Worm (Caenorhabditis elegans) whole organism, L4/young adult: ENCODE results near the gene clec-169.

ENCODE experiments used
- W03F9.2 ChIP-seq: fragments of 150-350 bp; optimal IDR thresholded peaks from 2 replicates; lab custom pipeline; 2014; ENCODE audit warnings: missing biosample characterization, missing genetic modification characterization
- dao-5 ChIP-seq: sonication (generic microtip); optimal IDR thresholded peaks from 2 replicates; lab custom pipeline; 2016; ENCODE audit warnings: missing genotype, missing genetic modification characterization, moderate library complexity, missing compliant biosample characterization
- him-1 ChIP-seq: sonication (generic microtip); optimal IDR thresholded peaks from 2 replicates; lab custom pipeline; 2016; ENCODE audit warnings: missing genotype, missing genetic modification reagents, missing genetic modification characterization, missing compliant biosample characterization

DNA sequence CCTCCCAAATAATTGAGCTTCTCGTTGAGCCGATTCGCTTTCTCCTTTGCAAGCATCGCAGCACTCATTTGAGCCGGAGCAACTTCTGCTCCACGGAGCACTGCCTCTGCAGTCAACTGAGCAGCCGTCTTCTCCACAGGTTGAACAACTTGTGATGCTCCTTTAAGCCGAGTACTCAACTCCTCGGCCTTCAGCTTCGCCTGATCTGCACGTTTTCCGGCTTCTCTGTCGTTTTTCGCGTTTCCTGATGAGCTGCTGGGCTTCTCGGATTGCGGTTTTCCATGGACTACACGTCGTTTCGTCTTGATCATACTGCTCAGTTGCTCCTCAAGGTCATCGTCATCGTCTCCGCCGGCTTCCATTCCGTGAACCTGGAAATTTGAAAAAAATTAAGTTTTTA is 37.9 kb downstream of the clec-169 start:
- TF ChIP-seq W03F9.2 (tag; lab: Kevin White, UChicago) (no peak), dao-5 (no peak), him-1 (tag; lab: Kevin White, UChicago) (no peak)
